Worm (Caenorhabditis elegans) whole organism, mixed stage, embryonic: ENCODE data around the gene kin-21.

Experiments used
- bed-3 ChIP-seq: fragments of 200-800 bp; sonication (Bioruptor generic); optimal IDR thresholded peaks from 3 replicates; lab custom pipeline; 2018; ENCODE audit warnings: mild to moderate bottlenecking, missing genetic modification characterization, moderate library complexity, missing compliant biosample characterization
- blmp-1 ChIP-seq: fragments of 150-350 bp; optimal IDR thresholded peaks from 2 replicates; lab custom pipeline; 2014; ENCODE audit warnings: missing biosample characterization, missing genetic modification characterization
- lsy-2 ChIP-seq: fragments of 150-350 bp; optimal IDR thresholded peaks from 2 replicates; lab custom pipeline; 2014; ENCODE audit warnings: missing biosample characterization, missing genetic modification characterization
- mep-1 ChIP-seq: fragments of 150-350 bp; optimal IDR thresholded peaks from 2 replicates; lab custom pipeline; 2017; ENCODE audit warnings: missing biosample characterization, missing genetic modification reagents, missing genetic modification characterization, inconsistent platforms
- mls-2 ChIP-seq: sonication (generic microtip); optimal IDR thresholded peaks from 2 replicates; lab custom pipeline; 2016; ENCODE audit warnings: mild to moderate bottlenecking, missing genetic modification characterization, moderate library complexity, missing compliant biosample characterization
- nhr-76 ChIP-seq: sonication (generic microtip); optimal IDR thresholded peaks from 2 replicates; lab custom pipeline; 2017; ENCODE audit warnings: missing biosample characterization, missing genetic modification characterization
- snpc-4 ChIP-seq: fragments of 150-350 bp; optimal IDR thresholded peaks from 2 replicates; lab custom pipeline; 2014; ENCODE audit warnings: missing biosample characterization, missing genetic modification characterization

DNA sequence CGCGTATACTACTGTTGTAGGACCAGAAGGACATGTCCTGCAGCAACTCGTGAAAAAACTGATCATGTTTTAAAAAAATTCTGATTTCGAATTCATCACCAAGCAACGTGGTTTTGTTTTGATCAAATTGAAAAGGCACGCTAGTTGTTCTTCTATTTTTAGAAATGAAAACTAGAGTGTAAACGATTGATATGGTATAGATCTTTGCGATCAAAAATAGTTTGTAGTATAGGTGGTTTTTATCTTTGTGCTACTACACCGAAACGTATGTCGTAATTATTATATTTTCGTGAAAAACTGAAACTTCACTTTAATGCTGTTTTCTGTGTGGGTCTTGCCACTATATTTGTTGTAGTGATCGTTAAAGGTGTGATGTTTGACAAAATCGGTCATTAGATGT is 34.2 kb downstream of the kin-21 start:
- TF ChIP-seq mep-1 (tag; lab: Kevin White, UChicago) = no peak
- TF ChIP-seq lsy-2 (tag; lab: Kevin White, UChicago) = no peak
- no peak for TF ChIP-seq bed-3 (GFP tag; lab: Kevin White, UChicago)
- TF ChIP-seq snpc-4 (tag; lab: Kevin White, UChicago) = no peak
- TF ChIP-seq blmp-1 = no peak
- TF ChIP-seq mls-2 = no peak
- TF ChIP-seq nhr-76 (tag; lab: Kevin White, UChicago) = no peak
